Worm (Caenorhabditis elegans) whole organism, young adult: ENCODE data around the gene cha-1.

Source experiments
- B0261.1 ChIP-seq: sonication (generic microtip); optimal IDR thresholded peaks from 2 replicates; lab custom pipeline; 2016; ENCODE audit warnings: mild to moderate bottlenecking, missing genetic modification characterization, moderate library complexity, missing compliant biosample characterization
- B0336.3 ChIP-seq: fragments of 200-800 bp; sonication (Bioruptor generic); IDR thresholded peaks from 2 replicates; pipeline ENCODE4 v1.3.6; 2022; ENCODE audit warnings: missing genetic modification characterization, missing compliant biosample characterization
- C06A6.2 ChIP-seq: fragments of 200-800 bp; sonication (Bioruptor generic); conservative IDR thresholded peaks from 2 replicates; pipeline ENCODE4 v1.3.6; 2022; ENCODE audit warnings: missing genetic modification characterization, missing compliant biosample characterization
- D2030.7 ChIP-seq: fragments of 200-800 bp; sonication (Bioruptor generic); IDR thresholded peaks from 2 replicates; pipeline ENCODE4 v1.3.6; 2022; ENCODE audit warnings: missing genetic modification reagents, missing genetic modification characterization, missing compliant biosample characterization
- F22D6.2 ChIP-seq: sonication (generic microtip); optimal IDR thresholded peaks from 2 replicates; lab custom pipeline; 2016; ENCODE audit warnings: mild to moderate bottlenecking, missing genetic modification characterization, missing compliant biosample characterization
- F23B12.7 ChIP-seq: sonication (generic microtip); optimal IDR thresholded peaks from 2 replicates; lab custom pipeline; 2017; ENCODE audit warnings: missing genetic modification characterization, mild to moderate bottlenecking, missing compliant biosample characterization, antibody characterized with exemption, moderate library complexity; ENCODE audit not compliant: insufficient read depth
- F49E8.2 ChIP-seq: sonication (generic microtip); optimal IDR thresholded peaks from 3 replicates; lab custom pipeline; 2017; ENCODE audit warnings: missing genetic modification characterization, mild to moderate bottlenecking, missing compliant biosample characterization, antibody characterized with exemption, moderate library complexity; ENCODE audit not compliant: insufficient read depth
- K11D2.4 ChIP-seq: fragments of 200-800 bp; sonication (Bioruptor generic); IDR thresholded peaks from 2 replicates; pipeline ENCODE4 v1.3.6; 2022; ENCODE audit warnings: missing genetic modification reagents, missing genetic modification characterization, missing compliant biosample characterization
- K12H6.12 ChIP-seq: fragments of 200-800 bp; sonication (Bioruptor generic); optimal IDR thresholded peaks from 2 replicates; lab custom pipeline; 2018; ENCODE audit warnings: mild to moderate bottlenecking, missing genetic modification characterization, missing compliant biosample characterization
- T26A5.8 ChIP-seq: sonication (generic microtip); optimal IDR thresholded peaks from 2 replicates; lab custom pipeline; 2016; ENCODE audit warnings: missing genetic modification characterization, missing compliant biosample characterization
- ama-1 ChIP-seq, 3 experiments: fragments of 150-350 bp in 1 of 3; sonication (generic microtip) in 2 of 3; optimal IDR thresholded peaks; 2 replicates each; lab custom pipeline; 2014 to 2018; ENCODE audit warnings: missing biosample characterization in 2 of 3, missing genetic modification characterization in 2 of 3, missing genetic modification reagents in 2 of 3
- atf-7 ChIP-seq: sonication (generic microtip); optimal IDR thresholded peaks from 2 replicates; lab custom pipeline; 2017; ENCODE audit warnings: mild to moderate bottlenecking, missing genetic modification characterization, missing compliant biosample characterization
- bed-1 ChIP-seq: fragments of 200-800 bp; sonication (Bioruptor generic); IDR thresholded peaks from 2 replicates; pipeline ENCODE4 v1.3.6; 2022; ENCODE audit warnings: missing genetic modification reagents, missing genetic modification characterization, missing compliant biosample characterization
- ceh-27 ChIP-seq: fragments of 200-800 bp; sonication (Bioruptor generic); optimal IDR thresholded peaks from 2 replicates; lab custom pipeline; 2018; ENCODE audit warnings: mild to moderate bottlenecking, missing genetic modification characterization, moderate library complexity, missing compliant biosample characterization
- ceh-91 ChIP-seq: fragments of 200-800 bp; sonication (Bioruptor generic); IDR thresholded peaks from 2 replicates; pipeline ENCODE4 v1.3.6; 2022; ENCODE audit warnings: missing genetic modification reagents, missing genetic modification characterization, missing compliant biosample characterization
- chd-7 ChIP-seq: sonication (generic microtip); optimal IDR thresholded peaks from 2 replicates; lab custom pipeline; 2016; ENCODE audit warnings: mild to moderate bottlenecking, missing genetic modification characterization, moderate library complexity, missing compliant biosample characterization
- die-1 ChIP-seq: sonication (generic microtip); optimal IDR thresholded peaks from 2 replicates; lab custom pipeline; 2016; ENCODE audit warnings: missing genotype, mild to moderate bottlenecking, missing genetic modification characterization, missing compliant biosample characterization
- dpl-1 ChIP-seq: fragments of 150-350 bp; optimal IDR thresholded peaks from 2 replicates; lab custom pipeline; 2014; ENCODE audit warnings: missing biosample characterization, missing genetic modification reagents, missing genetic modification characterization
- egl-18 ChIP-seq: fragments of 200-800 bp; sonication (Bioruptor generic); IDR thresholded peaks from 2 replicates; pipeline ENCODE4 v1.3.6; 2022; ENCODE audit warnings: missing genetic modification reagents, missing genetic modification characterization, missing compliant biosample characterization
- egl-44 ChIP-seq: fragments of 200-800 bp; sonication (Bioruptor generic); IDR thresholded peaks from 2 replicates; pipeline ENCODE4 v1.3.6; 2022; ENCODE audit warnings: missing genetic modification reagents, missing genetic modification characterization, missing compliant biosample characterization
- egrh-3 ChIP-seq: fragments of 200-800 bp; sonication (Bioruptor generic); IDR thresholded peaks from 2 replicates; pipeline ENCODE4 v1.3.6; 2022; ENCODE audit warnings: missing genetic modification reagents, missing genetic modification characterization, missing compliant biosample characterization
- fkh-3 ChIP-seq: sonication (generic microtip); optimal IDR thresholded peaks from 2 replicates; lab custom pipeline; 2016; ENCODE audit warnings: mild to moderate bottlenecking, missing genetic modification characterization, missing compliant biosample characterization
- hlh-26 ChIP-seq: fragments of 200-800 bp; sonication (Bioruptor generic); conservative IDR thresholded peaks from 2 replicates; pipeline ENCODE4 v1.3.6; 2022; ENCODE audit warnings: missing genetic modification reagents, missing genetic modification characterization, missing compliant biosample characterization
- hmg-20 ChIP-seq: fragments of 200-800 bp; sonication (Bioruptor generic); IDR thresholded peaks from 2 replicates; pipeline ENCODE4 v1.3.6; 2022; ENCODE audit warnings: missing genetic modification reagents, missing genetic modification characterization, missing compliant biosample characterization
- hrde-1 ChIP-seq: sonication (generic microtip); optimal IDR thresholded peaks from 2 replicates; lab custom pipeline; 2016; ENCODE audit warnings: missing genetic modification characterization, mild to moderate bottlenecking, missing compliant biosample characterization, moderate library complexity, missing genotype, missing genetic modification reagents, borderline replicate concordance
- hsf-1 ChIP-seq: fragments of 200-800 bp; sonication (Bioruptor generic); IDR thresholded peaks from 2 replicates; pipeline ENCODE4 v1.3.6; 2022; ENCODE audit warnings: missing genetic modification reagents, missing genetic modification characterization, missing compliant biosample characterization
- lin-26 ChIP-seq: fragments of 200-800 bp; sonication (Bioruptor generic); IDR thresholded peaks from 2 replicates; pipeline ENCODE4 v1.3.6; 2022; ENCODE audit warnings: missing genetic modification reagents, missing genetic modification characterization, missing compliant biosample characterization
- mcd-1 ChIP-seq: fragments of 200-800 bp; sonication (Bioruptor generic); IDR thresholded peaks from 2 replicates; pipeline ENCODE4 v1.3.6; 2022; ENCODE audit warnings: missing genetic modification reagents, missing genetic modification characterization, missing compliant biosample characterization
- nfya-2 ChIP-seq: fragments of 200-800 bp; sonication (Bioruptor generic); IDR thresholded peaks from 2 replicates; pipeline ENCODE4 v1.3.6; 2022; ENCODE audit warnings: missing genetic modification reagents, missing genetic modification characterization, missing compliant biosample characterization
- nfyb-1 ChIP-seq: fragments of 200-800 bp; sonication (Bioruptor generic); IDR thresholded peaks from 2 replicates; pipeline ENCODE4 v1.3.6; 2022; ENCODE audit warnings: missing genetic modification reagents, missing genetic modification characterization, missing compliant biosample characterization
- nhr-90 ChIP-seq: sonication (generic microtip); optimal IDR thresholded peaks from 2 replicates; lab custom pipeline; 2016; ENCODE audit warnings: missing genotype, mild to moderate bottlenecking, missing genetic modification characterization, missing compliant biosample characterization
- pha-4 ChIP-seq: fragments of 150-350 bp; sonication (generic microtip); optimal IDR thresholded peaks from 2 replicates; lab custom pipeline; 2014; ENCODE audit warnings: missing biosample characterization, missing genetic modification reagents, missing genetic modification characterization
- rcor-1 ChIP-seq: fragments of 200-800 bp; sonication (Bioruptor generic); IDR thresholded peaks from 2 replicates; pipeline ENCODE4 v1.3.6; 2022; ENCODE audit warnings: missing genetic modification reagents, missing genetic modification characterization, missing compliant biosample characterization
- snpc-1.1 ChIP-seq: sonication (generic microtip); optimal IDR thresholded peaks from 2 replicates; lab custom pipeline; 2017; ENCODE audit warnings: missing genetic modification characterization, mild to moderate bottlenecking, missing compliant biosample characterization, antibody characterized with exemption, moderate library complexity, missing genotype, missing genetic modification reagents; ENCODE audit not compliant: insufficient read depth
- somi-1 ChIP-seq: fragments of 200-800 bp; sonication (Bioruptor generic); optimal IDR thresholded peaks from 2 replicates; lab custom pipeline; 2018; ENCODE audit warnings: mild to moderate bottlenecking, missing genetic modification characterization, missing compliant biosample characterization
- tbp1 ChIP-seq: fragments of 200-800 bp; sonication (Bioruptor generic); optimal IDR thresholded peaks from 2 replicates; lab custom pipeline; 2018; ENCODE audit warnings: mild to moderate bottlenecking, missing genetic modification characterization, missing compliant biosample characterization
- xnd-1 ChIP-seq: sonication (generic microtip); optimal IDR thresholded peaks from 2 replicates; lab custom pipeline; 2016; ENCODE audit warnings: missing genotype, missing genetic modification reagents, missing genetic modification characterization, missing compliant biosample characterization
- zfh-2 ChIP-seq: fragments of 200-800 bp; sonication (Bioruptor generic); conservative IDR thresholded peaks from 2 replicates; pipeline ENCODE4 v1.3.6; 2022; ENCODE audit warnings: missing genetic modification reagents, missing genetic modification characterization, missing compliant biosample characterization
- zim-3 ChIP-seq: sonication (generic microtip); optimal IDR thresholded peaks from 2 replicates; lab custom pipeline; 2017; ENCODE audit warnings: mild to moderate bottlenecking, missing genetic modification characterization, moderate library complexity, missing compliant biosample characterization
- ztf-26 ChIP-seq: sonication (generic microtip); optimal IDR thresholded peaks from 2 replicates; lab custom pipeline; 2017; ENCODE audit warnings: missing genetic modification characterization, missing compliant biosample characterization
- ztf-28 ChIP-seq: fragments of 200-800 bp; sonication (Bioruptor generic); IDR thresholded peaks from 2 replicates; pipeline ENCODE4 v1.3.6; 2022; ENCODE audit warnings: missing genetic modification reagents, missing genetic modification characterization, missing compliant biosample characterization
- ztf-6 ChIP-seq: fragments of 200-800 bp; sonication (Bioruptor generic); IDR thresholded peaks from 2 replicates; pipeline ENCODE4 v1.3.6; 2022; ENCODE audit warnings: missing genetic modification reagents, missing genetic modification characterization, missing compliant biosample characterization

The cha-1 gene

DNA sequence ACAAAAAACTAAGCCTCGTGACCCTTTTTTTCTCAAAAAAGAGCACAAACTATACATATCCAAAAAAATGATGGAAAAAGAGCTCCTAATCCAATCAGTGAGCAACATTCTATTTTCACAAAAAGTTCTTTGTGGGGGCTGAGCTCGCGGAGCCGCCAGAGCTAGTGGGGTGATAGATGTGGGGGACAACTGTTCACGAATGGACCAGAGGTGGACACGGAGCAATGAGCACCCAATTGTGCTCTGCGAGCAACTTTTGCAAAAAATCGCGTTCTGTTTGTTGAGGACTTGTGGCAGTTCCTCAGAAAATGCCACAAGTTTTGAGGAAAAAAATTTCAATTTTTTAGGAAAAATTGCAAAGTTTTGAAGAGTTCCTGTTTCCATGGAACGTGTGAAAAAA, 30.3 kb upstream of the cha-1 start:
- no peak for TF ChIP-seq xnd-1 (tag; lab: Kevin White, UChicago)
- no peak for TF ChIP-seq hmg-20 (GFP tag; lab: Robert Waterston, UW)
- TF ChIP-seq nfyb-1 (GFP tag; lab: Robert Waterston, UW), result no peak
- no peak for TF ChIP-seq egrh-3 (GFP tag; lab: Robert Waterston, UW)
- TF ChIP-seq F22D6.2 (tag; lab: Kevin White, UChicago), result no peak
- no peak for TF ChIP-seq mcd-1 (GFP tag; lab: Robert Waterston, UW)
- TF ChIP-seq nhr-90, result no peak
- TF ChIP-seq D2030.7 (GFP tag; lab: Robert Waterston, UW), result no peak
- TF ChIP-seq T26A5.8, result no peak
- no peak for TF ChIP-seq nfya-2
- no peak for TF ChIP-seq B0261.1
- TF ChIP-seq atf-7 (tag; lab: Kevin White, UChicago), result no peak
- TF ChIP-seq egl-18 (GFP tag; lab: Robert Waterston, UW), result no peak
- TF ChIP-seq hrde-1 (tag; lab: Kevin White, UChicago), result no peak
- no peak for TF ChIP-seq F49E8.2 (tag; lab: Kevin White, UChicago)
- TF ChIP-seq ztf-26, result no peak
- TF ChIP-seq bed-1 (GFP tag; lab: Robert Waterston, UW), result no peak
- TF ChIP-seq ztf-28, result no peak

DNA sequence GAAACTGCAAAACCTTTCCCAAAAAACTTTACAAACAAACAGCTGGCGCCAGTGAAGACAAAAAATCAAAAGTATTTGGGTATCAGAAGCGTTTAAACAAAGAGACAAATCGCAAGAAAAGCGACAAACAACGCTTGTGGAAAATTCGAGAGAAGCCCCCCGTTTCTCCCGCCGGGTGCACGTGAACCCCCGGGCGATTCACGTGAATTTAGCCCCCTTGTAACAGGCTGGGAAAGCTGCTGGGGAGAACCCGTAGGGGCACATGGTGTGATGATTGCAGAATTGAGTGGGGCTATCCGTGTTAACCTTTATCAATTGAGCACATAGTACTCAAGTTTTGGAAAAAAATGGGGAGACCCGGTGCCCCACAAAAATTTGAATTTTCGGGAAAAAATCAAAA, 29.7 kb upstream of the cha-1 start:
- TF ChIP-seq hsf-1 (peak; percentile 62; the same call in 1 of the 2 replicates), ceh-27 (GFP tag; lab: Kevin White, UChicago) (no peak), K12H6.12 (tag; lab: Kevin White, UChicago) (peak; percentile 14), fkh-3 (tag; lab: Kevin White, UChicago) (no peak), pha-4 (no peak), zfh-2 (GFP tag; lab: Robert Waterston, UW) (peak; percentile 70), dpl-1 (GFP tag; lab: Kevin White, UChicago) (no peak), B0261.1 (no peak), ceh-91 (no peak), F23B12.7 (tag; lab: Kevin White, UChicago) (no peak), F49E8.2 (tag; lab: Kevin White, UChicago) (no peak), zim-3 (no peak), die-1 (tag; lab: Kevin White, UChicago) (no peak), chd-7 (tag; lab: Kevin White, UChicago) (peak; percentile 41), somi-1 (GFP tag; lab: Kevin White, UChicago) (peak; percentile 88), B0336.3 (GFP tag; lab: Robert Waterston, UW) (0 out of 2 replicates have a peak, but pooled peaks have one; percentile 23), C06A6.2 (GFP tag; lab: Robert Waterston, UW) (0 out of 2 replicates have a peak, but pooled peaks have one; percentile 17), ztf-6 (GFP tag; lab: Robert Waterston, UW) (no peak), ama-1 (optimal IDR thresholded peaks at IDR 0.05; lab: Kevin White, UChicago) (no peak), ama-1 (GFP tag; optimal IDR thresholded peaks at IDR 0.05; lab: Kevin White, UChicago) (no peak), egl-18 (GFP tag; lab: Robert Waterston, UW) (no peak), D2030.7 (GFP tag; lab: Robert Waterston, UW) (no peak), T26A5.8 (no peak), egrh-3 (GFP tag; lab: Robert Waterston, UW) (no peak), tbp1 (GFP tag; lab: Kevin White, UChicago) (no peak), hlh-26 (GFP tag; lab: Robert Waterston, UW) (no peak), rcor-1 (GFP tag; lab: Robert Waterston, UW) (no peak), K11D2.4 (peak; percentile 82), xnd-1 (tag; lab: Kevin White, UChicago) (no peak), egl-44 (GFP tag; lab: Robert Waterston, UW) (0 out of 2 replicates have a peak, but pooled peaks have one; percentile 53), snpc-1.1 (tag; lab: Kevin White, UChicago) (no peak), lin-26 (GFP tag; lab: Robert Waterston, UW) (peak; percentile 66; the same call in 1 of the 2 replicates), ztf-26 (peak; percentile 67)
- TF ChIP-seq, all 124 proteins: peak for 11
